Fruit fly (Drosophila melanogaster) whole organism, embryonic: ENCODE results near the gene CG3088.

Source experiments
- ATbp ChIP-seq: fragments of 200-800 bp; sonication (Bioruptor generic); optimal IDR thresholded peaks from 2 replicates; lab custom pipeline; 2017; ENCODE audit warnings: missing biosample characterization, mild to moderate bottlenecking, missing genetic modification characterization, missing genetic modification reagents
- B-H1 ChIP-seq: fragments of 200-800 bp; sonication (Bioruptor generic); IDR thresholded peaks from 3 replicates; pipeline ENCODE4 v1.3.6; 2022; ENCODE audit warnings: missing biosample characterization, missing genetic modification characterization
- BtbVII ChIP-seq: fragments of 200-800 bp; sonication (Bioruptor generic); optimal IDR thresholded peaks from 3 replicates; lab custom pipeline; 2017; ENCODE audit warnings: missing biosample characterization, mild to moderate bottlenecking, missing genetic modification characterization
- CG10565 ChIP-seq: fragments of 200-800 bp; sonication (Bioruptor generic); optimal IDR thresholded peaks from 3 replicates; lab custom pipeline; 2016; ENCODE audit warnings: missing biosample characterization, mild to moderate bottlenecking, missing genetic modification characterization
- CG11398 ChIP-seq: fragments of 200-800 bp; sonication (Bioruptor generic); optimal IDR thresholded peaks from 2 replicates; lab custom pipeline; 2016; ENCODE audit warnings: missing biosample characterization, missing genetic modification characterization
- CG17912 ChIP-seq: fragments of 200-800 bp; sonication (Bioruptor generic); optimal IDR thresholded peaks from 2 replicates; lab custom pipeline; 2018; ENCODE audit warnings: missing biosample characterization, mild to moderate bottlenecking, missing genetic modification characterization
- CG31224 ChIP-seq: fragments of 200-800 bp; sonication (Bioruptor generic); IDR thresholded peaks from 2 replicates; pipeline ENCODE4 v1.3.6; 2022; ENCODE audit warnings: missing biosample characterization, missing genetic modification characterization
- CG33557 ChIP-seq: fragments of 200-800 bp; sonication (Bioruptor generic); optimal IDR thresholded peaks from 2 replicates; lab custom pipeline; 2019; ENCODE audit warnings: missing biosample characterization, mild to moderate bottlenecking, missing genetic modification characterization, moderate library complexity
- CG34422 ChIP-seq: fragments of 200-800 bp; sonication (Bioruptor generic); IDR thresholded peaks from 3 replicates; pipeline ENCODE4 v1.3.6; 2022; ENCODE audit warnings: missing biosample characterization, missing genetic modification characterization
- CG4404 ChIP-seq: fragments of 200-800 bp; sonication (Bioruptor generic); IDR thresholded peaks from 2 replicates; pipeline ENCODE4 v1.3.6; 2022; ENCODE audit warnings: missing biosample characterization, missing genetic modification characterization
- CG6689 ChIP-seq: fragments of 200-800 bp; sonication (Bioruptor generic); IDR thresholded peaks from 2 replicates; pipeline ENCODE4 v1.3.6; 2022; ENCODE audit warnings: missing biosample characterization, missing genetic modification characterization
- CG6813 ChIP-seq: fragments of 200-800 bp; sonication (Bioruptor generic); optimal IDR thresholded peaks from 2 replicates; lab custom pipeline; 2017; ENCODE audit warnings: missing biosample characterization, missing genetic modification characterization, mild to moderate bottlenecking, moderate library complexity, missing genetic modification reagents
- CG7372 ChIP-seq: fragments of 200-800 bp; sonication (Bioruptor generic); IDR thresholded peaks from 2 replicates; pipeline ENCODE4 v1.3.6; 2022; ENCODE audit warnings: missing biosample characterization, missing genetic modification characterization
- CG7963 ChIP-seq: fragments of 200-800 bp; sonication (Bioruptor generic); IDR thresholded peaks from 3 replicates; pipeline ENCODE4 v1.3.6; 2022; ENCODE audit warnings: missing biosample characterization, missing genetic modification characterization; ENCODE audit not compliant: partially characterized antibody
- CG8359 ChIP-seq: fragments of 200-800 bp; sonication (Bioruptor generic); optimal IDR thresholded peaks from 2 replicates; lab custom pipeline; 2017; ENCODE audit warnings: missing biosample characterization, mild to moderate bottlenecking, missing genetic modification characterization, borderline replicate concordance
- CG8478 ChIP-seq: fragments of >200 bp; optimal IDR thresholded peaks from 2 replicates; lab custom pipeline; 2018
- Dll ChIP-seq: fragments of 200-800 bp; sonication (Bioruptor generic); IDR thresholded peaks from 4 replicates; pipeline ENCODE4 v1.3.6; 2022; ENCODE audit warnings: missing biosample characterization, missing genetic modification characterization; ENCODE audit not compliant: partially characterized antibody
- HLH4C ChIP-seq: fragments of 200-800 bp; sonication (Bioruptor generic); IDR thresholded peaks from 3 replicates; pipeline ENCODE4 v1.3.6; 2022; ENCODE audit warnings: missing biosample characterization, missing genetic modification characterization; ENCODE audit not compliant: partially characterized antibody
- HmgZ ChIP-seq: fragments of 200-800 bp; sonication (Bioruptor generic); optimal IDR thresholded peaks from 2 replicates; lab custom pipeline; 2018; ENCODE audit warnings: missing biosample characterization, mild to moderate bottlenecking, missing genetic modification characterization
- Lhr ChIP-seq: fragments of 200-800 bp; sonication (Bioruptor generic); optimal IDR thresholded peaks from 3 replicates; lab custom pipeline; 2017; ENCODE audit warnings: mild to moderate bottlenecking, missing biosample characterization, missing genetic modification reagents, missing genetic modification characterization
- MBD-R2 ChIP-seq: fragments of 200-800 bp; sonication (Bioruptor generic); IDR thresholded peaks from 2 replicates; pipeline ENCODE4 v1.3.6; 2022; ENCODE audit warnings: missing biosample characterization, missing genetic modification characterization
- Nf-YA ChIP-seq: fragments of 200-800 bp; sonication (Bioruptor generic); IDR thresholded peaks from 2 replicates; pipeline ENCODE4 v1.3.6; 2022; ENCODE audit warnings: missing biosample characterization, missing genetic modification characterization
- Sox100B ChIP-seq: fragments of 200-800 bp; sonication (Bioruptor generic); optimal IDR thresholded peaks from 3 replicates; lab custom pipeline; 2018; ENCODE audit warnings: missing biosample characterization, mild to moderate bottlenecking, missing genetic modification characterization
- Vsx1 ChIP-seq: fragments of 200-800 bp; sonication (Bioruptor generic); optimal IDR thresholded peaks from 2 replicates; lab custom pipeline; 2017; ENCODE audit warnings: missing biosample characterization, mild to moderate bottlenecking, missing genetic modification characterization, missing genetic modification reagents
- abd-A ChIP-seq: fragments of 200-800 bp; sonication (Bioruptor generic); optimal IDR thresholded peaks from 3 replicates; lab custom pipeline; 2019; ENCODE audit warnings: missing biosample characterization, mild to moderate bottlenecking, missing genetic modification characterization, moderate library complexity
- cato ChIP-seq: fragments of 200-800 bp; sonication (Bioruptor generic); optimal IDR thresholded peaks from 2 replicates; lab custom pipeline; 2016; ENCODE audit warnings: missing biosample characterization, missing genetic modification characterization, borderline replicate concordance
- dysf ChIP-seq: fragments of 200-800 bp; sonication (Bioruptor generic); IDR thresholded peaks from 3 replicates; pipeline ENCODE4 v1.3.6; 2022; ENCODE audit warnings: missing biosample characterization, missing genetic modification characterization
- emc ChIP-seq: fragments of 200-800 bp; sonication (Bioruptor generic); optimal IDR thresholded peaks from 2 replicates; lab custom pipeline; 2016; ENCODE audit warnings: missing biosample characterization, missing genetic modification characterization
- ewg ChIP-seq: fragments of 200-800 bp; sonication (Bioruptor generic); optimal IDR thresholded peaks from 3 replicates; lab custom pipeline; 2017; ENCODE audit warnings: mild to moderate bottlenecking, missing biosample characterization, missing genetic modification reagents, missing genetic modification characterization
- gfzf ChIP-seq: fragments of 200-800 bp; sonication (Bioruptor generic); optimal IDR thresholded peaks from 2 replicates; lab custom pipeline; 2016; ENCODE audit warnings: missing biosample characterization, mild to moderate bottlenecking, missing genetic modification characterization, moderate library complexity
- her ChIP-seq: fragments of 200-800 bp; sonication (Bioruptor generic); optimal IDR thresholded peaks from 2 replicates; lab custom pipeline; 2016; ENCODE audit warnings: missing biosample characterization, missing genetic modification characterization
- kah ChIP-seq: fragments of 200-800 bp; sonication (Bioruptor generic); optimal IDR thresholded peaks from 2 replicates; lab custom pipeline; 2018; ENCODE audit warnings: missing biosample characterization, mild to moderate bottlenecking, missing genetic modification characterization
- klu ChIP-seq: fragments of 200-800 bp; sonication (Bioruptor generic); IDR thresholded peaks from 2 replicates; pipeline ENCODE4 v1.3.6; 2022; ENCODE audit warnings: missing biosample characterization, missing genetic modification characterization
- lola ChIP-seq, 3 experiments: fragments of >200 bp in 2 of 3; fragments of 200-800 bp in 1 of 3; sonication (Bioruptor generic) in 1 of 3; optimal IDR thresholded peaks; 2 replicates each; lab custom pipeline; 2017 to 2019; ENCODE audit warnings: missing biosample characterization in 3 of 3, missing genetic modification characterization in 3 of 3, mild to moderate bottlenecking in 1 of 3, moderate library complexity in 1 of 3
- org-1 ChIP-seq: fragments of 200-800 bp; sonication (Bioruptor generic); optimal IDR thresholded peaks from 2 replicates; lab custom pipeline; 2017; ENCODE audit warnings: missing biosample characterization, missing genetic modification characterization
- phol ChIP-seq: fragments of 200-800 bp; sonication (Bioruptor generic); optimal IDR thresholded peaks from 3 replicates; lab custom pipeline; 2018; ENCODE audit warnings: missing biosample characterization, mild to moderate bottlenecking, missing genetic modification characterization, moderate library complexity
- row ChIP-seq: fragments of 200-800 bp; sonication (Bioruptor generic); IDR thresholded peaks from 3 replicates; pipeline ENCODE4 v1.3.6; 2022; ENCODE audit warnings: missing biosample characterization, missing genetic modification characterization
- scrt ChIP-seq: fragments of 200-800 bp; sonication (Bioruptor generic); optimal IDR thresholded peaks from 2 replicates; lab custom pipeline; 2018; ENCODE audit warnings: missing biosample characterization, mild to moderate bottlenecking, missing genetic modification characterization, moderate library complexity
- trem ChIP-seq: fragments of 200-800 bp; optimal IDR thresholded peaks from 3 replicates; lab custom pipeline; 2019; ENCODE audit warnings: missing biosample characterization, mild to moderate bottlenecking, missing genetic modification characterization, moderate library complexity
- tup ChIP-seq: fragments of 200-800 bp; sonication (Bioruptor generic); optimal IDR thresholded peaks from 2 replicates; lab custom pipeline; 2016; ENCODE audit warnings: missing biosample characterization, mild to moderate bottlenecking, missing genetic modification characterization, moderate library complexity
- wek ChIP-seq: fragments of 200-800 bp; sonication (Bioruptor generic); optimal IDR thresholded peaks from 3 replicates; lab custom pipeline; 2018; ENCODE audit warnings: missing biosample characterization, mild to moderate bottlenecking, missing genetic modification characterization, moderate library complexity

CG3088 gene

DNA sequence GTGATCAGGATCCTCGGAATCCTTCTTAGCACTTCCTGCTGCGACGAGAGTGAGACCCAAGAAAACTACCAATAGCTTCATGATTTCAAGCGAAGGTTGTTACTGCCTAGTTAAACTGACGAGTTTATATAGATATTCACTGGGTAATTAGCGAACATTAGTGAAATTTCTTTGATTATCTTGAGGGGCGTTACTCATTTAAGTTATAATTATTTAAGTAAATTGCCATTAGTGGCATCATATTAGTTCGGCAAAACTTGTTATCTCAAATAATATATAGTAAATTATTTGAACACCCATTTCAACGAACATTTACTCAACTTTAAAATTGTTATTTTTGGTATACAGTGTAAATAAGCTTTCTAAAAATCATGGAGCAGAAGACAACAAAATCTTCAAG is at the start of gene CG3088, which contains the start of gene CG3306:
Gene CG3088, minus strand, starts transcription at position 101 of the 400 bp plus-strand sequence.
Gene CG3306, plus strand, starts transcription at position 299 of the 400 bp plus-strand sequence.
- TF ChIP-seq MBD-R2 (no peak), ATbp (no peak)

DNA sequence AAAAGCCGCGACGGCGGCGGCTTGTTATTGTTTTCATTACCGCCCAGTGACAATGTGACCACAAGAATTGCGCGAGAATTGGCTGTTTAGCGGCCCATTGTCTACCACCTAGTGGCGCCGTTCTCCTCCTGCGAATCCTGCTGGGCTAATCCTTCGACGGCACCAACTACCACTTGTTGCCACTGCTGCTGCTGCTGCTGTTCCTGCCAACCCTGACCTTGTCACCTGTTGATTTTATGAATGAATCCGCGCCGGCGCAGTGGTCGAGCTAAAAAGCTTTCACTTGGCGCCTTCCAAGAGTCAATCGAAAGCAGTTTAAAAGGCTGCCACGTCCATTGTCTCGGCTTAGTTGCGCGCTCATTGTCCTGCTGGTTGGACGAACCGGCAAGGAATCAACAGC is 42.6 kb upstream of the CG3088 start, which contains the start of gene CNMaR:
Gene CNMaR, plus strand, starts transcription at position 348 of the 400 bp plus-strand sequence.
- TF ChIP-seq tup (no peak), CG7372 (no peak), abd-A (no peak), Lhr (no peak), CG8359 (GFP tag; lab: Kevin White, UChicago) (no peak), cato (GFP tag; lab: Kevin White, UChicago) (no peak), dysf (0 out of 3 replicates have a peak, but pooled peaks have one; percentile 16), kah (GFP tag; lab: Kevin White, UChicago) (peak; percentile 10), B-H1 (no peak), gfzf (GFP tag; lab: Kevin White, UChicago) (no peak), HmgZ (tag; lab: Kevin White, UChicago) (no peak), org-1 (GFP tag; lab: Kevin White, UChicago) (no peak), Sox100B (no peak), CG11398 (GFP tag; lab: Kevin White, UChicago) (no peak), scrt (peak; percentile 100), CG34422 (GFP tag; lab: Robert Waterston, UW) (peak; percentile 59; the same call in 1 of the 3 replicates), trem (tag; lab: Kevin White, UChicago) (no peak), Vsx1 (no peak), BtbVII (GFP tag; lab: Kevin White, UChicago) (no peak), lola (GFP tag; optimal IDR thresholded peaks at IDR 0.05; lab: Kevin White, UChicago) (no peak), phol (tag; lab: Kevin White, UChicago) (no peak), CG10565 (GFP tag; lab: Kevin White, UChicago) (no peak), CG7963 (GFP tag; lab: Robert Waterston, UW) (no peak), klu (no peak), CG6813 (no peak), row (no peak), wek (GFP tag; lab: Kevin White, UChicago) (no peak), Nf-YA (no peak), ewg (GFP tag; lab: Kevin White, UChicago) (peak; percentile 85), CG4404 (GFP tag; lab: Robert Waterston, UW) (no peak), CG31224 (GFP tag; lab: Robert Waterston, UW) (peak; percentile 78), her (GFP tag; lab: Kevin White, UChicago) (no peak), CG6689 (GFP tag; lab: Robert Waterston, UW) (no peak), CG17912 (GFP tag; lab: Kevin White, UChicago) (no peak), CG8478 (lab: Kevin White, UChicago) (no peak), emc (GFP tag; lab: Kevin White, UChicago) (no peak), Dll (GFP tag; lab: Robert Waterston, UW) (no peak), HLH4C (GFP tag; lab: Robert Waterston, UW) (no peak), CG33557 (GFP tag; lab: Kevin White, UChicago) (no peak)
- TF ChIP-seq, all 482 proteins: peak for 6
